Worm (Caenorhabditis elegans): ENCODE measurements around the gene scd-1.

Gene scd-1

DNA sequence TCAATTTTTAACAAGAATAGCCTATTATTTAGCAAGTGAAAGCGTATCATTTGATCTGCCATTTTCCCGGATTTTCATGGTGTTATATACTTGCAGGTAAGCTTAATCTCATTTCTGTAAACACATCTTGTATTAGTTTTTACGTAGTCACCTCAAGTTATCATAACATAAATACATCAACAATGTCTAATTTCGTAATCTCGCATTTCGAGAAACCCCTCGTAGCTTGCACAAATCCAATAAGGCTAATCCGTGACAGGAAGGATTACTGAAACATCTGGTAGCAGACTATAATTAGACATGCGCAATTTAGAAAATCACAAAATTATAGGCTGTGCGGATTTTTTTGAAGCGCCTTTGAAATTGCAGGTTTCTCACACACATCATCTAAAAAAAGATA lies 1.1 kb downstream of the scd-1 start:
- TF ChIP-seq aly-2 (tag; optimal IDR thresholded peaks at IDR 0.05) (no peak), egl-5 (tag; optimal IDR thresholded peaks at IDR 0.05) (no peak), nhr-11 (tag; optimal IDR thresholded peaks at IDR 0.05) (no peak), nhr-237 (tag; optimal IDR thresholded peaks at IDR 0.05) (no peak), snpc-4 (tag; optimal IDR thresholded peaks at IDR 0.05) (no peak), fkh-10 (GFP tag; optimal IDR thresholded peaks at IDR 0.05) (no peak), sea-2 (GFP tag; optimal IDR thresholded peaks at IDR 0.05) (no peak), fkh-2 (tag; optimal IDR thresholded peaks at IDR 0.05) (no peak), nhr-12 (tag; optimal IDR thresholded peaks at IDR 0.05) (no peak), ceh-82 (tag; optimal IDR thresholded peaks at IDR 0.05) (no peak), tbx-2 (tag; optimal IDR thresholded peaks at IDR 0.05) (no peak), lin-39 (tag; optimal IDR thresholded peaks at IDR 0.05) (no peak), elt-2 (tag; optimal IDR thresholded peaks at IDR 0.05) (no peak)

DNA sequence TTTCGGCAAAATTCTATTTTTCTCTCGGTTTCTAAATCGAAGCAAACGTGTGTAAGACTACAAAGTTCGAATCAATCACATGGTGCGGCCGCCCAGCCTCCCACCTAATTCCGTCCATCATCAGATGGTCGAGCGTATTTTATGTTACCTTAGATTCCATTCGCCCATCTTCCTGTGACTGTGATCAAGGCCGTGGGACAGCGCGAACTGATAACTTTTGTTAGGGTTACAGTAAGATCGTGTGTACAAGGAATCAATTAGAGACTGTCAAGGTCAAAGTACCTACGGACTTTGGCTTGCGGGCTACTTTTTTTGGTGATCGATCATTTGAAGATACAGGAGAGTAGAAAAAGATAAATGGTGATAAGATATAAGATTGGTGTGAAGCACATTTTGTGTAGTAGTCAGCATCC lies 2.5 kb downstream of the scd-1 start:
- peak; percentile 1 for TF ChIP-seq tbx-2 (tag; optimal IDR thresholded peaks at IDR 0.05)
- TF ChIP-seq ztf-11 (tag; optimal IDR thresholded peaks at IDR 0.05) = no peak
- peak; percentile 83 for TF ChIP-seq nhr-43 (tag; optimal IDR thresholded peaks at IDR 0.05; ENCODE audit: poor library complexity, severe bottlenecking)
- peak; percentile 64 for TF ChIP-seq nhr-76 (tag; optimal IDR thresholded peaks at IDR 0.05)
- TF ChIP-seq ceh-28 (tag; optimal IDR thresholded peaks at IDR 0.05) = peak; percentile 11
- no peak for TF ChIP-seq hmg-11 (tag; optimal IDR thresholded peaks at IDR 0.05)
- no peak for TF ChIP-seq ceh-16 (tag; optimal IDR thresholded peaks at IDR 0.05)
- no peak for TF ChIP-seq mml-1 (tag; optimal IDR thresholded peaks at IDR 0.05)
- TF ChIP-seq aly-2 (tag; optimal IDR thresholded peaks at IDR 0.05) = no peak
- TF ChIP-seq nhr-25 (tag; optimal IDR thresholded peaks at IDR 0.05) = peak; percentile 89
- TF ChIP-seq pqm-1 (tag; optimal IDR thresholded peaks at IDR 0.05) = peak; percentile 54
- no peak for TF ChIP-seq nhr-237 (tag; optimal IDR thresholded peaks at IDR 0.05)
- no peak for TF ChIP-seq fkh-10 (GFP tag; optimal IDR thresholded peaks at IDR 0.05)
- TF ChIP-seq mdl-1 (tag; optimal IDR thresholded peaks at IDR 0.05) = peak; percentile 49
- TF ChIP-seq jun-1 (tag; optimal IDR thresholded peaks at IDR 0.05) = peak; percentile 75
- no peak for TF ChIP-seq sea-2 (GFP tag; optimal IDR thresholded peaks at IDR 0.05)
- TF ChIP-seq fkh-2 (tag; optimal IDR thresholded peaks at IDR 0.05) = no peak
- TF ChIP-seq snpc-4 (tag; optimal IDR thresholded peaks at IDR 0.05) = peak; percentile 10
- TF ChIP-seq elt-2 (tag; optimal IDR thresholded peaks at IDR 0.05) = no peak
- TF ChIP-seq elt-3 (tag; optimal IDR thresholded peaks at IDR 0.05) = peak in 2 of 3 experiments; percentile 86 to 87
- peak; percentile 93 for TF ChIP-seq nhr-23 (tag; optimal IDR thresholded peaks at IDR 0.05)
- TF ChIP-seq R02D3.7 (tag; optimal IDR thresholded peaks at IDR 0.05) = no peak
- no peak for TF ChIP-seq lin-39 (tag; optimal IDR thresholded peaks at IDR 0.05)
- peak; percentile 29 for TF ChIP-seq nfya-1 (tag; optimal IDR thresholded peaks at IDR 0.05; ENCODE audit: insufficient read depth)
- no peak for TF ChIP-seq eor-1 (tag; optimal IDR thresholded peaks at IDR 0.05)
- no peak for TF ChIP-seq fos-1 (tag; optimal IDR thresholded peaks at IDR 0.05)
- TF ChIP-seq ztf-4 (tag; optimal IDR thresholded peaks at IDR 0.05) = no peak
- peak; percentile 69 for TF ChIP-seq nhr-11 (tag; optimal IDR thresholded peaks at IDR 0.05)
- TF ChIP-seq ZK546.5 (tag; optimal IDR thresholded peaks at IDR 0.05) = no peak
- TF ChIP-seq lsy-12 (tag; optimal IDR thresholded peaks at IDR 0.05) = peak; percentile 41
- no peak for TF ChIP-seq ceh-82 (tag; optimal IDR thresholded peaks at IDR 0.05)

DNA sequence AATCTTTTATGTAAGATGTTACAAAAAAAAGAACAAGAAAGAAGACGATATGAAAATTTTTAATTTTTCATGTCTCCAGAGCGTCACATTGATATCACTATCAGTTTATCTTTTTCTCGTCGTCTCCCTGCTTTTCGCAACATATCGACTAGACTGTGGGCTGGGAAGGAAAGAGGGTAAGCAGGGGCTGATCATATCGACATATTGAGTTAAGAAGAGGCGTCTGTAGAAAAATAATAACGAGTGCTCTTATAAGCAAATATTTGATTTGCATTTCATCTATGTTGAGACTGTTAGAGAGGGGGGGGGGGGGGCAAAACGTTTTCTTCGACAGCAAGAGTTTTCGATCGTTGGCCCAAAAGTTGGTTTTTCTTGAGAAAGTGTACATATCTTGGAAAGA lies 6.6 kb downstream of the scd-1 start:
- TF ChIP-seq fkh-10 (GFP tag; optimal IDR thresholded peaks at IDR 0.05) (no peak), mdl-1 (tag; optimal IDR thresholded peaks at IDR 0.05) (no peak), pha-4 (tag; optimal IDR thresholded peaks at IDR 0.05) (peak; percentile 79), pqm-1 (tag; optimal IDR thresholded peaks at IDR 0.05) (peak; percentile 19), nhr-28 (tag; optimal IDR thresholded peaks at IDR 0.05) (no peak)

DNA sequence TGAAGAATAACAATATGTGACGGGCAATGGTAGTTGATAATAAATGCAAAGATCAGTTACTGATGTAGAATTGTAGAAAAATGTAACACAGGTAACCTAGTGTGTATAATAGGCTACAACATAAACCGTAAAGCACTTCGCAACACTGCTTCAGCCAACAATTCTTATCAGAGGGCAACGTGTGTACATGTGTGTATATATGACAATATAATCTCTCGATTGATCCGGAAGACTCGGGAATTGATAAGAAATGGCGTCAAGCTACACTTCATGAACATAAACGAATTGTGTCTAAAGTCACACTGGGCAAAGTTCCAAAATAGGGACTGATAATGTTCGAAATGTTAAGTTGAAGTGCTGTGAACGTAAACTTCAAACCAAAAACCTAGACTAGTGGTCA lies 7.1 kb downstream of the scd-1 start:
- peak; percentile 97 for TF ChIP-seq pqm-1 (tag; optimal IDR thresholded peaks at IDR 0.05)
- no peak for TF ChIP-seq elt-1 (tag; optimal IDR thresholded peaks at IDR 0.05)
- peak; percentile 96 for TF ChIP-seq elt-2 (tag; optimal IDR thresholded peaks at IDR 0.05)
- no peak for TF ChIP-seq sea-2 (GFP tag; optimal IDR thresholded peaks at IDR 0.05)
- TF ChIP-seq pha-4 (tag; optimal IDR thresholded peaks at IDR 0.05) = peak; percentile 38
- peak; percentile 54 for TF ChIP-seq jun-1 (tag; optimal IDR thresholded peaks at IDR 0.05)

Measured in whole organism, L3 larva.